Fruit fly (Drosophila melanogaster) whole organism, embryonic: ENCODE results near the gene Nak.

Experiments
- Atf6 ChIP-seq: fragments of 200-800 bp; sonication (Bioruptor generic); IDR thresholded peaks from 2 replicates; pipeline ENCODE4 v1.3.6; 2022; ENCODE audit warnings: missing biosample characterization, missing genetic modification characterization
- CG10462 ChIP-seq: fragments of 200-800 bp; sonication (Bioruptor generic); optimal IDR thresholded peaks from 2 replicates; lab custom pipeline; 2016; ENCODE audit warnings: missing biosample characterization, missing genetic modification characterization
- CG10543 ChIP-seq: fragments of 200-800 bp; sonication (Bioruptor generic); optimal IDR thresholded peaks from 3 replicates; lab custom pipeline; 2017; ENCODE audit warnings: missing biosample characterization, mild to moderate bottlenecking, missing genetic modification characterization, moderate library complexity
- CG10654 ChIP-seq: fragments of 200-800 bp; sonication (Bioruptor generic); optimal IDR thresholded peaks from 2 replicates; lab custom pipeline; 2016; ENCODE audit warnings: missing biosample characterization, missing genetic modification characterization
- CG11093 ChIP-seq: fragments of 200-800 bp; sonication (Bioruptor generic); IDR thresholded peaks from 3 replicates; pipeline ENCODE4 v1.3.6; 2022; ENCODE audit warnings: missing biosample characterization, missing genetic modification characterization
- CG11504 ChIP-seq: fragments of 200-800 bp; sonication (Bioruptor generic); optimal IDR thresholded peaks from 3 replicates; lab custom pipeline; 2019; ENCODE audit warnings: missing biosample characterization, mild to moderate bottlenecking, missing genetic modification characterization, moderate library complexity
- CG11695 ChIP-seq: fragments of 200-800 bp; sonication (Bioruptor generic); IDR thresholded peaks from 3 replicates; pipeline ENCODE4 v1.3.6; 2022; ENCODE audit warnings: missing biosample characterization, missing genetic modification characterization
- CG12236 ChIP-seq: fragments of 200-800 bp; sonication (Bioruptor generic); optimal IDR thresholded peaks from 2 replicates; lab custom pipeline; 2016; ENCODE audit warnings: missing biosample characterization, missing genetic modification characterization
- CG13123 ChIP-seq: fragments of 200-800 bp; sonication (Bioruptor generic); optimal IDR thresholded peaks from 2 replicates; lab custom pipeline; 2016; ENCODE audit warnings: missing biosample characterization, missing genetic modification characterization
- CG13894 ChIP-seq: fragments of 200-800 bp; sonication (Bioruptor generic); optimal IDR thresholded peaks from 3 replicates; lab custom pipeline; 2018; ENCODE audit warnings: missing biosample characterization, mild to moderate bottlenecking, missing genetic modification characterization, moderate library complexity
- CG15696 ChIP-seq: fragments of 200-800 bp; sonication (Bioruptor generic); optimal IDR thresholded peaks from 2 replicates; lab custom pipeline; 2019; ENCODE audit warnings: missing biosample characterization, mild to moderate bottlenecking, missing genetic modification characterization, moderate library complexity
- CG1602 ChIP-seq: fragments of 200-800 bp; sonication (Bioruptor generic); optimal IDR thresholded peaks from 3 replicates; lab custom pipeline; 2016; ENCODE audit warnings: missing biosample characterization, missing genetic modification characterization
- CG1603 ChIP-seq: fragments of 200-800 bp; sonication (Bioruptor generic); optimal IDR thresholded peaks from 2 replicates; lab custom pipeline; 2019; ENCODE audit warnings: missing biosample characterization, mild to moderate bottlenecking, missing genetic modification characterization, moderate library complexity
- CG17385 ChIP-seq: fragments of 200-800 bp; sonication (Bioruptor generic); optimal IDR thresholded peaks from 3 replicates; lab custom pipeline; 2018; ENCODE audit warnings: missing biosample characterization, mild to moderate bottlenecking, missing genetic modification characterization
- CG17912 ChIP-seq: fragments of 200-800 bp; sonication (Bioruptor generic); optimal IDR thresholded peaks from 2 replicates; lab custom pipeline; 2018; ENCODE audit warnings: missing biosample characterization, mild to moderate bottlenecking, missing genetic modification characterization
- CG2199 ChIP-seq: fragments of 200-800 bp; sonication (Bioruptor generic); IDR thresholded peaks from 3 replicates; pipeline ENCODE4 v1.3.6; 2022; ENCODE audit warnings: missing biosample characterization, missing genetic modification characterization
- CG30403 ChIP-seq: fragments of 200-800 bp; sonication (Bioruptor generic); optimal IDR thresholded peaks from 3 replicates; lab custom pipeline; 2016; ENCODE audit warnings: missing biosample characterization, missing genetic modification characterization
- CG30431 ChIP-seq: fragments of 200-800 bp; sonication (Bioruptor generic); optimal IDR thresholded peaks from 2 replicates; lab custom pipeline; 2017; ENCODE audit warnings: missing biosample characterization, missing genetic modification characterization
- CG31441 ChIP-seq: fragments of 200-800 bp; sonication (Bioruptor generic); IDR thresholded peaks from 2 replicates; pipeline ENCODE4 v1.3.6; 2022; ENCODE audit warnings: missing biosample characterization, missing genetic modification characterization
- CG3407 ChIP-seq: fragments of 200-800 bp; sonication (Bioruptor generic); optimal IDR thresholded peaks from 2 replicates; lab custom pipeline; 2018; ENCODE audit warnings: missing biosample characterization, mild to moderate bottlenecking, missing genetic modification characterization
- CG4730 ChIP-seq: fragments of 200-800 bp; sonication (Bioruptor generic); IDR thresholded peaks from 2 replicates; pipeline ENCODE4 v1.3.6; 2022; ENCODE audit warnings: missing biosample characterization, missing genetic modification characterization
- CG5180 ChIP-seq: fragments of 200-800 bp; sonication (Bioruptor generic); optimal IDR thresholded peaks from 3 replicates; lab custom pipeline; 2017; ENCODE audit warnings: missing biosample characterization, missing genetic modification characterization, mild to moderate bottlenecking, moderate library complexity, missing genetic modification reagents
- CG6175 ChIP-seq: fragments of 200-800 bp; sonication (Bioruptor generic); IDR thresholded peaks from 3 replicates; pipeline ENCODE4 v1.3.6; 2022; ENCODE audit warnings: missing biosample characterization, missing genetic modification characterization
- CG6689 ChIP-seq: fragments of 200-800 bp; sonication (Bioruptor generic); IDR thresholded peaks from 2 replicates; pipeline ENCODE4 v1.3.6; 2022; ENCODE audit warnings: missing biosample characterization, missing genetic modification characterization
- CG6854 ChIP-seq: fragments of 200-800 bp; sonication (Bioruptor generic); optimal IDR thresholded peaks from 3 replicates; lab custom pipeline; 2017; ENCODE audit warnings: missing biosample characterization, mild to moderate bottlenecking, missing genetic modification characterization
- CG7786 ChIP-seq: fragments of 200-800 bp; sonication (Bioruptor generic); optimal IDR thresholded peaks from 2 replicates; lab custom pipeline; 2016; ENCODE audit warnings: missing biosample characterization, missing genetic modification characterization
- CG7987 ChIP-seq: fragments of 200-800 bp; sonication (Bioruptor generic); optimal IDR thresholded peaks from 2 replicates; lab custom pipeline; 2018; ENCODE audit warnings: missing biosample characterization, mild to moderate bottlenecking, missing genetic modification characterization, moderate library complexity
- CG9817 ChIP-seq: fragments of 200-800 bp; sonication (Bioruptor generic); optimal IDR thresholded peaks from 2 replicates; lab custom pipeline; 2018; ENCODE audit warnings: missing biosample characterization, mild to moderate bottlenecking, missing genetic modification characterization, moderate library complexity
- CG9932 ChIP-seq: fragments of 200-800 bp; sonication (Bioruptor generic); IDR thresholded peaks from 2 replicates; pipeline ENCODE4 v1.3.6; 2022; ENCODE audit warnings: missing biosample characterization, missing genetic modification characterization
- Eip74EF ChIP-seq, 2 experiments: fragments of 200-800 bp in 1 of 2; fragments of >200 bp in 1 of 2; sonication (Bioruptor generic) in 1 of 2; optimal IDR thresholded peaks; 2 replicates each; lab custom pipeline; 2017 to 2019; ENCODE audit warnings: missing biosample characterization in 2 of 2, missing genetic modification characterization in 2 of 2, mild to moderate bottlenecking in 1 of 2, moderate library complexity in 1 of 2
- HLH3B ChIP-seq: fragments of 200-800 bp; sonication (Bioruptor generic); IDR thresholded peaks from 2 replicates; pipeline ENCODE4 v1.3.6; 2022; ENCODE audit warnings: missing biosample characterization, missing genetic modification characterization
- HLH4C ChIP-seq: fragments of 200-800 bp; sonication (Bioruptor generic); IDR thresholded peaks from 3 replicates; pipeline ENCODE4 v1.3.6; 2022; ENCODE audit warnings: missing biosample characterization, missing genetic modification characterization; ENCODE audit not compliant: partially characterized antibody
- Med ChIP-seq: fragments of 200-800 bp; sonication (Bioruptor generic); peaks from one replicate; lab custom pipeline; 2016; ENCODE audit warnings: missing biosample characterization, missing genetic modification characterization, mild to moderate bottlenecking, inconsistent platforms, moderate library complexity
- PHDP ChIP-seq: fragments of 200-800 bp; sonication (Bioruptor generic); optimal IDR thresholded peaks from 3 replicates; lab custom pipeline; 2018; ENCODE audit warnings: missing biosample characterization, mild to moderate bottlenecking, missing genetic modification characterization, moderate library complexity
- TFAM ChIP-seq: fragments of 200-800 bp; sonication (Bioruptor generic); optimal IDR thresholded peaks from 2 replicates; lab custom pipeline; 2017; ENCODE audit warnings: missing biosample characterization, missing genetic modification characterization, inconsistent platforms
- ara ChIP-seq: fragments of 200-800 bp; sonication (Bioruptor generic); IDR thresholded peaks from 2 replicates; pipeline ENCODE4 v1.3.6; 2022; ENCODE audit warnings: missing biosample characterization, missing genetic modification characterization
- ato ChIP-seq: fragments of 200-800 bp; sonication (Bioruptor generic); IDR thresholded peaks from 2 replicates; pipeline ENCODE4 v1.3.6; 2022; ENCODE audit warnings: missing biosample characterization, missing genetic modification characterization; ENCODE audit not compliant: partially characterized antibody
- bcd ChIP-seq: fragments of 200-800 bp; sonication (Bioruptor generic); optimal IDR thresholded peaks from 2 replicates; lab custom pipeline; 2017; ENCODE audit warnings: missing biosample characterization, mild to moderate bottlenecking, missing genetic modification characterization
- btn ChIP-seq: fragments of 200-800 bp; sonication (Bioruptor generic); optimal IDR thresholded peaks from 2 replicates; lab custom pipeline; 2016; ENCODE audit warnings: missing biosample characterization, missing genetic modification characterization
- crc ChIP-seq: fragments of 200-800 bp; sonication (Bioruptor generic); optimal IDR thresholded peaks from 2 replicates; lab custom pipeline; 2016; ENCODE audit warnings: missing biosample characterization, missing genetic modification characterization
- fd96Cb ChIP-seq: fragments of 200-800 bp; sonication (Bioruptor generic); optimal IDR thresholded peaks from 2 replicates; lab custom pipeline; 2018; ENCODE audit warnings: missing biosample characterization, mild to moderate bottlenecking, missing genetic modification characterization, moderate library complexity
- fru ChIP-seq: fragments of >200 bp; optimal IDR thresholded peaks from 2 replicates; lab custom pipeline; 2017
- gsb ChIP-seq: fragments of 200-800 bp; sonication (Bioruptor generic); IDR thresholded peaks from 2 replicates; pipeline ENCODE4 v1.3.6; 2022; ENCODE audit warnings: missing biosample characterization, missing genetic modification characterization
- kay ChIP-seq: fragments of 200-800 bp; sonication (Bioruptor generic); optimal IDR thresholded peaks from 2 replicates; lab custom pipeline; 2016; ENCODE audit warnings: missing biosample characterization, missing genetic modification characterization
- nerfin-2 ChIP-seq: fragments of 200-800 bp; sonication (Bioruptor generic); IDR thresholded peaks from 2 replicates; pipeline ENCODE4 v1.3.6; 2022; ENCODE audit warnings: missing biosample characterization, missing genetic modification characterization; ENCODE audit not compliant: partially characterized antibody
- oc ChIP-seq: fragments of 200-800 bp; sonication (Bioruptor generic); optimal IDR thresholded peaks from 2 replicates; lab custom pipeline; 2018; ENCODE audit warnings: missing biosample characterization, mild to moderate bottlenecking, missing genetic modification characterization, moderate library complexity
- sens ChIP-seq: fragments of 200-800 bp; sonication (Bioruptor generic); peaks from one replicate; lab custom pipeline; 2016; ENCODE audit warnings: missing biosample characterization, missing genetic modification characterization
- stc ChIP-seq: fragments of 200-800 bp; sonication (Bioruptor generic); IDR thresholded peaks from 2 replicates; pipeline ENCODE4 v1.3.6; 2022; ENCODE audit warnings: missing biosample characterization, missing genetic modification characterization
- zfh2 ChIP-seq: fragments of 200-800 bp; sonication (Bioruptor generic); optimal IDR thresholded peaks from 2 replicates; lab custom pipeline; 2016; ENCODE audit warnings: missing biosample characterization, missing genetic modification characterization

Nak gene

dm6 chr2L:19014032-19014880 is 45.7 kb upstream of the Nak start (continued):
- TF ChIP-seq CG4730 (peak; percentile 16; the same call in 1 of the 2 replicates), CG6689 (peak; percentile 53; the same call in 1 of the 2 replicates), CG2199 (GFP tag; lab: Robert Waterston, UW) (no peak), nerfin-2 (GFP tag; lab: Robert Waterston, UW) (no peak), fru (lab: Kevin White, UChicago) (no peak), CG3407 (GFP tag; lab: Kevin White, UChicago) (peak; percentile 17), stc (GFP tag; lab: Robert Waterston, UW) (peak; percentile 54), zfh2 (GFP tag; lab: Kevin White, UChicago) (peak; percentile 10), CG12236 (no peak), CG30431 (GFP tag; lab: Kevin White, UChicago) (peak; percentile 12), CG10654 (peak; percentile 11), oc (tag; lab: Kevin White, UChicago) (peak; percentile 28), CG13894 (tag; lab: Kevin White, UChicago) (peak; percentile 54), crc (GFP tag; lab: Kevin White, UChicago) (no peak), kay (GFP tag; lab: Kevin White, UChicago) (peak; percentile 27), CG13123 (peak; percentile 30), bcd (GFP tag; lab: Kevin White, UChicago) (peak; percentile 80), CG30403 (GFP tag; lab: Kevin White, UChicago) (peak; percentile 73), Atf6 (peak; percentile 63), CG17912 (GFP tag; lab: Kevin White, UChicago) (peak; percentile 15), btn (GFP tag; lab: Kevin White, UChicago) (no peak), CG10543 (peak; percentile 72), HLH3B (GFP tag; lab: Robert Waterston, UW) (peak; percentile 70), CG7987 (GFP tag; lab: Kevin White, UChicago) (no peak), HLH4C (no peak), CG5180 (GFP tag; lab: Kevin White, UChicago) (peak; percentile 62), ato (no peak), CG9817 (tag; lab: Kevin White, UChicago) (peak; percentile 66), sens (GFP tag; lab: Kevin White, UChicago) (peak; percentile 80), CG1603 (tag; lab: Kevin White, UChicago) (peak; percentile 9), CG17385 (GFP tag; lab: Kevin White, UChicago) (peak; percentile 80), CG11093 (GFP tag; lab: Robert Waterston, UW) (0 out of 3 replicates have a peak, but pooled peaks have one; percentile 34), CG6175 (GFP tag; lab: Robert Waterston, UW) (no peak), CG11695 (GFP tag; lab: Robert Waterston, UW) (peak; percentile 68; the same call in 1 of the 3 replicates), CG7786 (GFP tag; lab: Kevin White, UChicago) (no peak), CG10462 (GFP tag; lab: Kevin White, UChicago) (no peak), ara (no peak; the same call in 1 of the 2 replicates), CG15696 (peak; percentile 26), CG9932 (GFP tag; lab: Robert Waterston, UW) (peak; percentile 53), TFAM (no peak), CG1602 (GFP tag; lab: Kevin White, UChicago) (peak; percentile 36), fd96Cb (tag; lab: Kevin White, UChicago) (peak; percentile 67), gsb (no peak), PHDP (tag; lab: Kevin White, UChicago) (peak; percentile 81), CG31441 (GFP tag; lab: Robert Waterston, UW) (peak; percentile 84), Med (peak; percentile 65), Eip74EF (GFP tag; optimal IDR thresholded peaks at IDR 0.05; lab: Kevin White, UChicago) (peak in 1 of 2 experiments; percentile 72), CG6854 (peak; percentile 87), CG11504 (tag; lab: Kevin White, UChicago) (peak; percentile 86)
